Fruit fly (Drosophila melanogaster) whole organism, embryonic: ENCODE results near the gene CG33986.

Experiments
- BEAF-32 ChIP-seq: fragments of 200-800 bp; sonication (Bioruptor generic); optimal IDR thresholded peaks from 3 replicates; lab custom pipeline; 2017; ENCODE audit warnings: missing biosample characterization, missing genetic modification characterization, mild to moderate bottlenecking, moderate library complexity, missing genetic modification reagents
- CG10543 ChIP-seq: fragments of 200-800 bp; sonication (Bioruptor generic); optimal IDR thresholded peaks from 3 replicates; lab custom pipeline; 2017; ENCODE audit warnings: missing biosample characterization, mild to moderate bottlenecking, missing genetic modification characterization, moderate library complexity
- CG11560 ChIP-seq: fragments of 200-800 bp; sonication (Bioruptor generic); IDR thresholded peaks from 3 replicates; pipeline ENCODE4 v1.3.6; 2022; ENCODE audit warnings: missing biosample characterization, missing genetic modification characterization
- CG14014 ChIP-seq: fragments of 200-800 bp; sonication (Bioruptor generic); IDR thresholded peaks from 2 replicates; pipeline ENCODE4 v1.3.6; 2022; ENCODE audit warnings: missing biosample characterization, missing genetic modification characterization
- CG14860 ChIP-seq: fragments of 200-800 bp; sonication (Bioruptor generic); IDR thresholded peaks from 3 replicates; pipeline ENCODE4 v1.3.6; 2022; ENCODE audit warnings: missing biosample characterization, missing genetic modification characterization; ENCODE audit not compliant: partially characterized antibody
- CG1602 ChIP-seq: fragments of 200-800 bp; sonication (Bioruptor generic); optimal IDR thresholded peaks from 3 replicates; lab custom pipeline; 2016; ENCODE audit warnings: missing biosample characterization, missing genetic modification characterization
- CG16779 ChIP-seq: fragments of 200-800 bp; sonication (Bioruptor generic); IDR thresholded peaks from 2 replicates; pipeline ENCODE4 v1.3.6; 2022; ENCODE audit warnings: missing biosample characterization, missing genetic modification characterization
- CG17829 ChIP-seq: fragments of 200-800 bp; optimal IDR thresholded peaks from 2 replicates; lab custom pipeline; 2019; ENCODE audit warnings: missing biosample characterization, mild to moderate bottlenecking, missing genetic modification characterization, moderate library complexity
- CG18764 ChIP-seq: fragments of 200-800 bp; sonication (Bioruptor generic); optimal IDR thresholded peaks from 3 replicates; lab custom pipeline; 2016; ENCODE audit warnings: missing biosample characterization, missing genetic modification characterization
- CG2129 ChIP-seq: fragments of 200-800 bp; sonication (Bioruptor generic); IDR thresholded peaks from 2 replicates; pipeline ENCODE4 v1.3.6; 2022; ENCODE audit warnings: missing biosample characterization, missing genetic modification characterization; ENCODE audit not compliant: partially characterized antibody
- CG30020 ChIP-seq: fragments of 200-800 bp; optimal IDR thresholded peaks from 2 replicates; lab custom pipeline; 2019; ENCODE audit warnings: missing biosample characterization, mild to moderate bottlenecking, missing genetic modification characterization, moderate library complexity
- CG31224 ChIP-seq: fragments of 200-800 bp; sonication (Bioruptor generic); IDR thresholded peaks from 2 replicates; pipeline ENCODE4 v1.3.6; 2022; ENCODE audit warnings: missing biosample characterization, missing genetic modification characterization
- CG34376 ChIP-seq: fragments of 200-800 bp; sonication (Bioruptor generic); optimal IDR thresholded peaks from 2 replicates; lab custom pipeline; 2018; ENCODE audit warnings: missing biosample characterization, mild to moderate bottlenecking, missing genetic modification characterization
- CG4282 ChIP-seq: fragments of 200-800 bp; sonication (Bioruptor generic); optimal IDR thresholded peaks from 2 replicates; lab custom pipeline; 2016; ENCODE audit warnings: missing biosample characterization, missing genetic modification characterization
- CG6683 ChIP-seq: fragments of 200-800 bp; sonication (Bioruptor generic); optimal IDR thresholded peaks from 2 replicates; lab custom pipeline; 2017; ENCODE audit warnings: missing biosample characterization, mild to moderate bottlenecking, missing genetic modification characterization, missing genetic modification reagents
- CG8359 ChIP-seq: fragments of 200-800 bp; sonication (Bioruptor generic); optimal IDR thresholded peaks from 2 replicates; lab custom pipeline; 2017; ENCODE audit warnings: missing biosample characterization, mild to moderate bottlenecking, missing genetic modification characterization, borderline replicate concordance
- CG8924 ChIP-seq: fragments of 200-800 bp; optimal IDR thresholded peaks from 3 replicates; lab custom pipeline; 2019; ENCODE audit warnings: missing biosample characterization, mild to moderate bottlenecking, missing genetic modification characterization, moderate library complexity
- CG9797 ChIP-seq: fragments of 200-800 bp; sonication (Bioruptor generic); optimal IDR thresholded peaks from 3 replicates; lab custom pipeline; 2018; ENCODE audit warnings: missing biosample characterization, mild to moderate bottlenecking, missing genetic modification characterization
- CG9876 ChIP-seq: fragments of 200-800 bp; sonication (Bioruptor generic); optimal IDR thresholded peaks from 2 replicates; lab custom pipeline; 2016; ENCODE audit warnings: missing biosample characterization, missing genetic modification characterization
- CoRest ChIP-seq: fragments of 200-800 bp; sonication (Bioruptor generic); optimal IDR thresholded peaks from 3 replicates; lab custom pipeline; 2018; ENCODE audit warnings: missing biosample characterization, mild to moderate bottlenecking, missing genetic modification characterization, moderate library complexity
- Eip74EF ChIP-seq, 2 experiments: fragments of 200-800 bp in 1 of 2; fragments of >200 bp in 1 of 2; sonication (Bioruptor generic) in 1 of 2; optimal IDR thresholded peaks; 2 replicates each; lab custom pipeline; 2017 to 2019; ENCODE audit warnings: missing biosample characterization in 2 of 2, missing genetic modification characterization in 2 of 2, mild to moderate bottlenecking in 1 of 2, moderate library complexity in 1 of 2
- Ets65A ChIP-seq: fragments of 200-800 bp; sonication (Bioruptor generic); peaks from one replicate; lab custom pipeline; 2016; ENCODE audit warnings: missing biosample characterization, missing genetic modification characterization
- HLHmδ ChIP-seq: fragments of 200-800 bp; sonication (Bioruptor generic); optimal IDR thresholded peaks from 2 replicates; lab custom pipeline; 2018; ENCODE audit warnings: missing biosample characterization, mild to moderate bottlenecking, missing genetic modification characterization, moderate library complexity
- HmgD ChIP-seq: fragments of 200-800 bp; sonication (Bioruptor generic); optimal IDR thresholded peaks from 3 replicates; lab custom pipeline; 2016; ENCODE audit warnings: missing biosample characterization, missing genetic modification characterization
- Jarid2 ChIP-seq: fragments of 200-800 bp; sonication (Bioruptor generic); optimal IDR thresholded peaks from 3 replicates; lab custom pipeline; 2017; ENCODE audit warnings: mild to moderate bottlenecking, missing biosample characterization, missing genetic modification reagents, missing genetic modification characterization
- Lhr ChIP-seq: fragments of 200-800 bp; sonication (Bioruptor generic); optimal IDR thresholded peaks from 3 replicates; lab custom pipeline; 2017; ENCODE audit warnings: mild to moderate bottlenecking, missing biosample characterization, missing genetic modification reagents, missing genetic modification characterization
- Mrtf ChIP-seq: fragments of 200-800 bp; sonication (Bioruptor generic); IDR thresholded peaks from 3 replicates; pipeline ENCODE4 v1.3.6; 2022; ENCODE audit warnings: missing biosample characterization, missing genetic modification characterization
- Myb ChIP-seq: fragments of 200-800 bp; sonication (Bioruptor generic); optimal IDR thresholded peaks from 2 replicates; lab custom pipeline; 2016; ENCODE audit warnings: missing biosample characterization, missing genetic modification characterization
- NC2α ChIP-seq: fragments of 200-800 bp; sonication (Bioruptor generic); optimal IDR thresholded peaks from 2 replicates; lab custom pipeline; 2016; ENCODE audit warnings: missing biosample characterization, missing genetic modification characterization
- Nf-YB ChIP-seq: fragments of 200-800 bp; sonication (Bioruptor generic); optimal IDR thresholded peaks from 3 replicates; lab custom pipeline; 2019; ENCODE audit warnings: missing biosample characterization, mild to moderate bottlenecking, missing genetic modification characterization, moderate library complexity
- Usf ChIP-seq: fragments of 200-800 bp; sonication (Bioruptor generic); optimal IDR thresholded peaks from 2 replicates; lab custom pipeline; 2017; ENCODE audit warnings: missing genotype, missing biosample characterization, missing genetic modification characterization
- YL-1 ChIP-seq: fragments of 200-800 bp; sonication (Bioruptor generic); optimal IDR thresholded peaks from 3 replicates; lab custom pipeline; 2017; ENCODE audit warnings: missing biosample characterization, mild to moderate bottlenecking, missing genetic modification characterization
- bab2 ChIP-seq: fragments of 200-800 bp; sonication (Bioruptor generic); optimal IDR thresholded peaks from 2 replicates; lab custom pipeline; 2016; ENCODE audit warnings: missing biosample characterization, missing genetic modification characterization
- cad ChIP-seq: fragments of >200 bp; optimal IDR thresholded peaks from 2 replicates; lab custom pipeline; 2017; ENCODE audit warnings: missing biosample characterization, missing genetic modification characterization
- chn ChIP-seq: fragments of 200-800 bp; sonication (Bioruptor generic); optimal IDR thresholded peaks from 2 replicates; lab custom pipeline; 2016; ENCODE audit warnings: missing biosample characterization, missing genetic modification characterization
- ewg ChIP-seq: fragments of 200-800 bp; sonication (Bioruptor generic); optimal IDR thresholded peaks from 3 replicates; lab custom pipeline; 2017; ENCODE audit warnings: mild to moderate bottlenecking, missing biosample characterization, missing genetic modification reagents, missing genetic modification characterization
- gsb-n ChIP-seq: fragments of 200-800 bp; sonication (Bioruptor generic); optimal IDR thresholded peaks from 3 replicates; lab custom pipeline; 2018; ENCODE audit warnings: missing biosample characterization, mild to moderate bottlenecking, missing genetic modification characterization
- hb ChIP-seq: fragments of 200-800 bp; sonication (Bioruptor generic); IDR thresholded peaks from 3 replicates; pipeline ENCODE4 v1.3.6; 2022; ENCODE audit warnings: missing biosample characterization, missing genetic modification characterization; ENCODE audit not compliant: partially characterized antibody
- lilli ChIP-seq: fragments of 200-800 bp; sonication (Bioruptor generic); optimal IDR thresholded peaks from 3 replicates; lab custom pipeline; 2016; ENCODE audit warnings: missing biosample characterization, missing genetic modification characterization
- luna ChIP-seq: fragments of 200-800 bp; sonication (Bioruptor generic); optimal IDR thresholded peaks from 2 replicates; lab custom pipeline; 2016; ENCODE audit warnings: missing biosample characterization, missing genetic modification characterization
- nau ChIP-seq: fragments of 200-800 bp; sonication (Bioruptor generic); optimal IDR thresholded peaks from 3 replicates; lab custom pipeline; 2017; ENCODE audit warnings: missing biosample characterization, mild to moderate bottlenecking, missing genetic modification characterization, missing genetic modification reagents
- pb ChIP-seq: fragments of 200-800 bp; sonication (Bioruptor generic); optimal IDR thresholded peaks from 3 replicates; lab custom pipeline; 2016; ENCODE audit warnings: missing biosample characterization, missing genetic modification characterization
- repo ChIP-seq: fragments of 200-800 bp; sonication (Bioruptor generic); optimal IDR thresholded peaks from 2 replicates; lab custom pipeline; 2016; ENCODE audit warnings: missing biosample characterization, missing genetic modification characterization
- row ChIP-seq: fragments of 200-800 bp; sonication (Bioruptor generic); IDR thresholded peaks from 3 replicates; pipeline ENCODE4 v1.3.6; 2022; ENCODE audit warnings: missing biosample characterization, missing genetic modification characterization
- salm ChIP-seq: fragments of 200-800 bp; sonication (Bioruptor generic); optimal IDR thresholded peaks from 2 replicates; lab custom pipeline; 2018; ENCODE audit warnings: missing biosample characterization, mild to moderate bottlenecking, missing genetic modification characterization
- toy ChIP-seq: fragments of 200-800 bp; sonication (Bioruptor generic); IDR thresholded peaks from 2 replicates; pipeline ENCODE4 v1.3.6; 2022; ENCODE audit warnings: missing biosample characterization, missing genetic modification characterization
- ttk ChIP-seq: fragments of 200-800 bp; sonication (Bioruptor generic); IDR thresholded peaks from 2 replicates; pipeline ENCODE4 v2.1.2; 2022; ENCODE audit warnings: missing biosample characterization, missing genetic modification characterization
- unpg ChIP-seq: fragments of 200-800 bp; sonication (Bioruptor generic); optimal IDR thresholded peaks from 3 replicates; lab custom pipeline; 2018; ENCODE audit warnings: missing biosample characterization, mild to moderate bottlenecking, missing genetic modification characterization, moderate library complexity

CG33986 gene

dm6 chr3L:15534274-15535227 is 9.5 kb upstream of the CG33986 start (continued):
- no peak for TF ChIP-seq luna (GFP tag; lab: Kevin White, UChicago)
- TF ChIP-seq HmgD, result no peak
- peak in 1 of 2 experiments; percentile 51 for TF ChIP-seq Eip74EF (GFP tag; optimal IDR thresholded peaks at IDR 0.05; lab: Kevin White, UChicago)
- TF ChIP-seq CG18764 (GFP tag; lab: Kevin White, UChicago), result no peak
- TF ChIP-seq ewg (GFP tag; lab: Kevin White, UChicago), result peak; percentile 50
- peak; percentile 87 for TF ChIP-seq CoRest (tag; lab: Kevin White, UChicago)
- TF ChIP-seq toy (GFP tag; lab: Robert Waterston, UW), result no peak
- TF ChIP-seq CG9876, result no peak
- peak; percentile 52; the same call in 1 of the 3 replicates for TF ChIP-seq CG11560
- peak; percentile 74 for TF ChIP-seq lilli (GFP tag; lab: Kevin White, UChicago)
- peak; percentile 93 for TF ChIP-seq Ets65A (GFP tag; lab: Kevin White, UChicago)
- TF ChIP-seq repo (GFP tag; lab: Kevin White, UChicago), result no peak
- peak; percentile 34 for TF ChIP-seq gsb-n (tag; lab: Kevin White, UChicago)
- TF ChIP-seq Myb (GFP tag; lab: Kevin White, UChicago), result peak; percentile 21
- no peak for TF ChIP-seq CG10543 (GFP tag; lab: Kevin White, UChicago)
- TF ChIP-seq CG30020, result no peak
- TF ChIP-seq chn, result peak; percentile 52
- TF ChIP-seq CG8924, result peak; percentile 66
- TF ChIP-seq pb (GFP tag; lab: Kevin White, UChicago), result no peak
- TF ChIP-seq bab2, result peak; percentile 61
- TF ChIP-seq hb, result no peak
- no peak for TF ChIP-seq BEAF-32 (GFP tag; lab: Kevin White, UChicago)
- peak; percentile 26 for TF ChIP-seq Lhr (GFP tag; lab: Kevin White, UChicago)
- no peak for TF ChIP-seq CG2129
- peak; percentile 27 for TF ChIP-seq CG6683 (GFP tag; lab: Kevin White, UChicago)
- TF ChIP-seq nau, result peak; percentile 16
- TF ChIP-seq Jarid2 (GFP tag; lab: Kevin White, UChicago), result no peak
- TF ChIP-seq row (GFP tag; lab: Robert Waterston, UW), result peak; percentile 91
- TF ChIP-seq CG34376, result no peak
- no peak for TF ChIP-seq NC2α (GFP tag; lab: Kevin White, UChicago)
- no peak for TF ChIP-seq YL-1 (GFP tag; lab: Kevin White, UChicago)
- TF ChIP-seq Usf (GFP tag; lab: Kevin White, UChicago), result peak; percentile 56
- peak; percentile 34 for TF ChIP-seq unpg (GFP tag; lab: Kevin White, UChicago)
- TF ChIP-seq HLHmδ, result peak; percentile 13
- no peak for TF ChIP-seq salm (tag; lab: Kevin White, UChicago)
- TF ChIP-seq CG4282 (GFP tag; lab: Kevin White, UChicago), result no peak
- TF ChIP-seq CG17829 (tag; lab: Kevin White, UChicago), result peak; percentile 22
- TF ChIP-seq CG8359 (GFP tag; lab: Kevin White, UChicago), result peak; percentile 21
- TF ChIP-seq ttk (GFP tag; lab: Robert Waterston, UW), result no peak
- TF ChIP-seq CG1602 (GFP tag; lab: Kevin White, UChicago), result peak; percentile 72
- no peak for TF ChIP-seq Mrtf (GFP tag; lab: Robert Waterston, UW)
- peak; percentile 62 for TF ChIP-seq Nf-YB
- TF ChIP-seq cad, result no peak
- TF ChIP-seq CG31224 (GFP tag; lab: Robert Waterston, UW), result no peak
- no peak for TF ChIP-seq CG9797 (GFP tag; lab: Kevin White, UChicago)
- TF ChIP-seq CG14014 (GFP tag; lab: Robert Waterston, UW), result no peak
- no peak for TF ChIP-seq CG16779 (GFP tag; lab: Robert Waterston, UW)
- no peak for TF ChIP-seq CG14860
